Worm (Caenorhabditis elegans): Measurements from ENCODE around the gene C33G3.5.

DNA sequence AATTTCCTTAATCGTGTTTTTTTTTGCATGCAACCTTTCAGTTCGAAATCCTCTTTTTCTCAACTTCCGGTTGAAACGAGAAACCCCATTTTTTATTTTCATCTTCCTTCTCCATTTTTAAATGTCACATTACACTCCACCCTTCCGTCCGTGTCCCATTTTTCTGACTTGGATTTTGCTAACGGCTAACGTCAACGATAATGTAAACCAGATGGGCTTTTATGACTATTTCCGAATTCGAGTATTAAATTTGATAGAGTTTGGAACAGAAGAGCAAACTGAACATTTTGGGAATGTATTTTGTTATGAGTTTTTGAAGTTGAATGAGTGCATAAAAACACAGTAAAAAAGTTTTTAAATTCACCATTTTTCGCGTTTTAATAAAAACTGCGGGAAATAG, 22.8 kb downstream of the C33G3.5 start:
- TF ChIP-seq fkh-10 (GFP tag; optimal IDR thresholded peaks at IDR 0.05) (no peak), nhr-76 (tag; optimal IDR thresholded peaks at IDR 0.05) (no peak), nhr-237 (tag; optimal IDR thresholded peaks at IDR 0.05) (no peak), aly-2 (tag; optimal IDR thresholded peaks at IDR 0.05) (no peak), nhr-23 (tag; optimal IDR thresholded peaks at IDR 0.05) (no peak), egl-27 (tag; optimal IDR thresholded peaks at IDR 0.05) (no peak), elt-3 (tag; optimal IDR thresholded peaks at IDR 0.05) (no peak), fos-1 (tag; optimal IDR thresholded peaks at IDR 0.05) (no peak), nhr-28 (tag; optimal IDR thresholded peaks at IDR 0.05) (no peak), ztf-4 (tag; optimal IDR thresholded peaks at IDR 0.05) (no peak), ama-1 (optimal IDR thresholded peaks at IDR 0.05) (no peak)
